Fruit fly (Drosophila melanogaster): ENCODE results near the gene CG43219.

DNA sequence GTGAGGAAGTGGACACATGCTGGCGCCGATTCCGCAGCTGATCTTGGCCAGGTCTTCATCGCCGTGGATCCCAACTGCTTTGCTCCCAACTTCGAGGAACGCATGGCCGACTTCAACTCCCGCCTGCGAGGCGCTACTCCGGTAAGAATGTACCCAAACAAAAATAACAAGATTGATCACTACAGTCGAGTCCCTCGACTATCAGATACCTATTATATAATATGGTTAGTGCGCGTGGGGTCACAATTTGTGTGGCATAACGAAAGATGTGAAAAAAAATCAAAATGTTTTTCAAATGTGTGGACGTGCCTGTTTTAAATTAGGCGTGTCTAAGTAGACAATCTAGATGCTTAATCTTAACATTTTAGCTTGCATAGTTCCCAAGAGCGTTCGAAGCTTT, 13.7 kb upstream of the CG43219 start:
- TF ChIP-seq Myc (optimal IDR thresholded peaks at IDR 0.05) = no peak
- TF ChIP-seq psq (optimal IDR thresholded peaks at IDR 0.05) = no peak
